Fruit fly (Drosophila melanogaster): ENCODE measurements around the gene CG6678.

Gene CG6678

dm6 chr3R:21893929-21894328 lies 7.1 kb downstream of the CG6678 start (continued):
- TF ChIP-seq bsh (GFP tag; optimal IDR thresholded peaks at IDR 0.05) (peak; percentile 9 to 75), Kr (GFP tag; optimal IDR thresholded peaks at IDR 0.05) (no peak)

dm6 chr3R:21895961-21896875 lies 9.4 kb downstream of the CG6678 start:
- TF ChIP-seq Drgx (GFP tag; IDR thresholded peaks at IDR 0.05) (0 out of 2 replicates have a peak, but pooled peaks have one; percentile 6), sc (optimal IDR thresholded peaks at IDR 0.05) (no peak), sc (GFP tag; optimal IDR thresholded peaks at IDR 0.05) (no peak), nom (GFP tag; optimal IDR thresholded peaks at IDR 0.05) (peak; percentile 55), ci (GFP tag; IDR thresholded peaks at IDR 0.05) (0 out of 3 replicates have a peak, but pooled peaks have one; percentile 21), Ets65A (GFP tag) (peak; percentile 72), psq (GFP tag; optimal IDR thresholded peaks at IDR 0.05) (no peak)

- TF ChIP-seq ci (GFP tag; IDR thresholded peaks at IDR 0.05) (0 out of 3 replicates have a peak, but pooled peaks have one; percentile 11), wdn (GFP tag; IDR thresholded peaks at IDR 0.05) (no peak), zen (tag; optimal IDR thresholded peaks at IDR 0.05) (no peak), CG10147 (GFP tag; optimal IDR thresholded peaks at IDR 0.05) (no peak), CG4328 (GFP tag; optimal IDR thresholded peaks at IDR 0.05) (no peak), CG10274 (GFP tag; optimal IDR thresholded peaks at IDR 0.05) (no peak), nerfin-2 (GFP tag; IDR thresholded peaks at IDR 0.05; ENCODE audit: partially characterized antibody) (no peak), bsh (GFP tag; optimal IDR thresholded peaks at IDR 0.05) (peak in 1 of 2 experiments; percentile 96), CG18619 (GFP tag; optimal IDR thresholded peaks at IDR 0.05) (no peak), CG16779 (GFP tag; IDR thresholded peaks at IDR 0.05) (no peak), nom (GFP tag; optimal IDR thresholded peaks at IDR 0.05) (peak; percentile 95), gcm (GFP tag; optimal IDR thresholded peaks at IDR 0.05) (no peak), CG2678 (tag; optimal IDR thresholded peaks at IDR 0.05) (no peak), CG7556 (GFP tag; optimal IDR thresholded peaks at IDR 0.05) (no peak), CG30431 (GFP tag; optimal IDR thresholded peaks at IDR 0.05) (no peak), corto (GFP tag; optimal IDR thresholded peaks at IDR 0.05) (peak; percentile 61), CG7271 (tag; optimal IDR thresholded peaks at IDR 0.05) (no peak), Max (GFP tag; optimal IDR thresholded peaks at IDR 0.05) (no peak), CG16813 (GFP tag; IDR thresholded peaks at IDR 0.05; ENCODE audit: partially characterized antibody) (no peak), B-H2 (GFP tag; optimal IDR thresholded peaks at IDR 0.05) (no peak), slbo (GFP tag; IDR thresholded peaks at IDR 0.05) (peak; percentile 41; the same call in 1 of the 2 replicates), lmd (GFP tag; IDR thresholded peaks at IDR 0.05) (peak; percentile 24; the same call in 1 of the 2 replicates), cas (GFP tag; IDR thresholded peaks at IDR 0.05) (no peak), H15 (GFP tag; IDR thresholded peaks at IDR 0.05) (0 out of 3 replicates have a peak, but pooled peaks have one; percentile 21), Spps (tag; optimal IDR thresholded peaks at IDR 0.05) (no peak), CG13894 (tag; optimal IDR thresholded peaks at IDR 0.05) (no peak), Drgx (GFP tag; IDR thresholded peaks at IDR 0.05) (peak; percentile 96), CG9215 (GFP tag; IDR thresholded peaks at IDR 0.05) (no peak), inv (GFP tag; IDR thresholded peaks at IDR 0.05; ENCODE audit: partially characterized antibody) (no peak), CG2116 (GFP tag; optimal IDR thresholded peaks at IDR 0.05) (no peak), D19B (GFP tag; optimal IDR thresholded peaks at IDR 0.05) (no peak), Nf-YA (GFP tag; IDR thresholded peaks at IDR 0.05) (no peak), Dp (GFP tag; optimal IDR thresholded peaks at IDR 0.05) (no peak), CG15479 (GFP tag; optimal IDR thresholded peaks at IDR 0.05) (no peak), Mrtf (GFP tag; IDR thresholded peaks at IDR 0.05) (no peak), Ada2b (GFP tag; IDR thresholded peaks at IDR 0.05) (0 out of 2 replicates have a peak, but pooled peaks have one; percentile 5), ttk (GFP tag; IDR thresholded peaks at IDR 0.05) (peak; percentile 30; the same call in 1 of the 2 replicates), lbe (GFP tag; optimal IDR thresholded peaks at IDR 0.05) (peak; percentile 84), ATbp (GFP tag; optimal IDR thresholded peaks at IDR 0.05) (no peak)
Observed at dm6 chr3R:21897565-21897964, 10.7 kb downstream of the CG6678 start.
